Worm (Caenorhabditis elegans): Measurements from ENCODE around the gene C18D11.10.
A peak's percentile ranks its signal among the peaks of the same experiment; 100 is the strongest.

C18D11.10 gene

ce11 chrIII:11794389-11794788 is 13.1 kb upstream of the C18D11.10 start:
- TF ChIP-seq lin-35 (GFP tag; optimal IDR thresholded peaks at IDR 0.05) (no peak), nhr-77 (tag; optimal IDR thresholded peaks at IDR 0.05) (no peak), lin-14 (GFP tag; optimal IDR thresholded peaks at IDR 0.05) (peak; percentile 69), swsn-7 (tag; optimal IDR thresholded peaks at IDR 0.05) (no peak), hlh-17 (GFP tag; optimal IDR thresholded peaks at IDR 0.05; ENCODE audit: borderline replicate concordance) (no peak), efl-1 (optimal IDR thresholded peaks at IDR 0.05) (no peak), efl-1 (GFP tag; optimal IDR thresholded peaks at IDR 0.05 in 1 of 2) (peak in 1 of 2 experiments; percentile 78)

- TF ChIP-seq skn-1 (tag; optimal IDR thresholded peaks at IDR 0.05) = no peak
Measured at ce11 chrIII:11795448-11795847, 12.1 kb upstream of the C18D11.10 start, which contains the start of gene twk-39. TSS of gene twk-39 (plus strand) at chrIII:11795748.

- peak; percentile 15 for TF ChIP-seq dsc-1 (tag; optimal IDR thresholded peaks at IDR 0.05)
- TF ChIP-seq unc-30 (tag; optimal IDR thresholded peaks at IDR 0.05) = no peak
Measured at ce11 chrIII:11806695-11807094, 823 bp upstream of the C18D11.10 start, which contains the start of gene C18D11.7. TSS of gene C18D11.7 (minus strand) at chrIII:11806795.

ce11 chrIII:11808818-11809217 is 1.3 kb downstream of the C18D11.10 start, which contains the start of gene C18D11.9:
TSS of gene C18D11.9 (plus strand) at chrIII:11809118.
- TF ChIP-seq efl-1 (optimal IDR thresholded peaks at IDR 0.05) (no peak), efl-1 (GFP tag; optimal IDR thresholded peaks at IDR 0.05 in 1 of 2) (peak in 1 of 2 experiments; percentile 31), zag-1 (tag; optimal IDR thresholded peaks at IDR 0.05) (no peak)

ce11 chrIII:11810447-11810846 is 2.9 kb downstream of the C18D11.10 start, which contains the start of gene C18D11.6:
TSS of gene C18D11.6 (plus strand) at chrIII:11810556.
- no peak for TF ChIP-seq efl-1 (optimal IDR thresholded peaks at IDR 0.05)
- peak in 1 of 2 experiments; percentile 64 for TF ChIP-seq efl-1 (GFP tag; optimal IDR thresholded peaks at IDR 0.05 in 1 of 2)
- peak; percentile 81 for TF ChIP-seq nhr-85 (tag)
- TF ChIP-seq pqm-1 (tag; optimal IDR thresholded peaks at IDR 0.05) = no peak

ce11 chrIII:11811839-11812238 is 4.3 kb downstream of the C18D11.10 start:
- TF ChIP-seq nhr-28 (tag; optimal IDR thresholded peaks at IDR 0.05) = no peak
- TF ChIP-seq swsn-7 (tag; optimal IDR thresholded peaks at IDR 0.05) = no peak
- peak; percentile 37 for TF ChIP-seq nhr-90 (tag; optimal IDR thresholded peaks at IDR 0.05; ENCODE audit: poor library complexity)
- TF ChIP-seq nhr-12 (tag; optimal IDR thresholded peaks at IDR 0.05) = no peak
- TF ChIP-seq egl-13 (tag; optimal IDR thresholded peaks at IDR 0.05) = no peak
- TF ChIP-seq elt-2 (tag; optimal IDR thresholded peaks at IDR 0.05) = no peak
- no peak for TF ChIP-seq fos-1 (tag; optimal IDR thresholded peaks at IDR 0.05)
- TF ChIP-seq unc-62 (GFP tag; optimal IDR thresholded peaks at IDR 0.05) = no peak
- no peak for TF ChIP-seq unc-130 (tag; optimal IDR thresholded peaks at IDR 0.05)
- TF ChIP-seq alr-1 (tag; optimal IDR thresholded peaks at IDR 0.05; ENCODE audit: borderline replicate concordance) = no peak
- TF ChIP-seq unc-86 (tag; optimal IDR thresholded peaks at IDR 0.05) = no peak
- TF ChIP-seq zag-1 (tag; optimal IDR thresholded peaks at IDR 0.05) = no peak
- TF ChIP-seq C04F5.9 (tag; optimal IDR thresholded peaks at IDR 0.05) = no peak
- no peak for TF ChIP-seq mab-9 (GFP tag; IDR thresholded peaks at IDR 0.05)
- no peak for TF ChIP-seq isw-1 (GFP tag; IDR thresholded peaks at IDR 0.05)
- no peak for TF ChIP-seq lin-13 (GFP tag; optimal IDR thresholded peaks at IDR 0.05)
- TF ChIP-seq ceh-8 (GFP tag; optimal IDR thresholded peaks at IDR 0.05) = peak; percentile 17
- TF ChIP-seq aly-2 (tag; optimal IDR thresholded peaks at IDR 0.05) = no peak
- TF ChIP-seq sox-4 (tag; optimal IDR thresholded peaks at IDR 0.05) = no peak
- TF ChIP-seq efl-3 (GFP tag; optimal IDR thresholded peaks at IDR 0.05) = no peak
- TF ChIP-seq fkh-10 (GFP tag; optimal IDR thresholded peaks at IDR 0.05) = no peak
- no peak for TF ChIP-seq ama-1 (optimal IDR thresholded peaks at IDR 0.05)
- no peak for TF ChIP-seq hlh-17 (GFP tag; optimal IDR thresholded peaks at IDR 0.05; ENCODE audit: borderline replicate concordance)
- TF ChIP-seq rnt-1 (tag; optimal IDR thresholded peaks at IDR 0.05) = no peak
- no peak for TF ChIP-seq grh-1 (GFP tag; IDR thresholded peaks at IDR 0.05)
- no peak for TF ChIP-seq ceh-63 (GFP tag; optimal IDR thresholded peaks at IDR 0.05)
- no peak for TF ChIP-seq unc-30 (tag; optimal IDR thresholded peaks at IDR 0.05)
- TF ChIP-seq ztf-11 (tag; optimal IDR thresholded peaks at IDR 0.05) = no peak
- TF ChIP-seq mef-2 (tag; optimal IDR thresholded peaks at IDR 0.05) = no peak
- no peak for TF ChIP-seq hpl-2 (GFP tag; optimal IDR thresholded peaks at IDR 0.05)
- no peak for TF ChIP-seq nhr-77 (tag; optimal IDR thresholded peaks at IDR 0.05)
- no peak for TF ChIP-seq skn-1 (tag; optimal IDR thresholded peaks at IDR 0.05)
- peak; percentile 83 for TF ChIP-seq nhr-85 (tag)
- TF ChIP-seq jun-1 (tag; optimal IDR thresholded peaks at IDR 0.05) = no peak
- peak; percentile 93 for TF ChIP-seq blmp-1 (tag; optimal IDR thresholded peaks at IDR 0.05)
- TF ChIP-seq tlp-1 (tag; optimal IDR thresholded peaks at IDR 0.05) = no peak
